Fruit fly (Drosophila melanogaster) whole organism, embryonic: Measurements from ENCODE around the gene CG7179.

Source experiments
- BEAF-32 ChIP-seq: fragments of 200-800 bp; sonication (Bioruptor generic); optimal IDR thresholded peaks from 3 replicates; lab custom pipeline; 2017; ENCODE audit warnings: missing biosample characterization, missing genetic modification characterization, mild to moderate bottlenecking, moderate library complexity, missing genetic modification reagents
- Bgb ChIP-seq: fragments of 200-800 bp; sonication (Bioruptor generic); IDR thresholded peaks from 2 replicates; pipeline ENCODE4 v1.3.6; 2022; ENCODE audit warnings: missing biosample characterization, missing genetic modification characterization; ENCODE audit not compliant: partially characterized antibody
- CG11398 ChIP-seq: fragments of 200-800 bp; sonication (Bioruptor generic); optimal IDR thresholded peaks from 2 replicates; lab custom pipeline; 2016; ENCODE audit warnings: missing biosample characterization, missing genetic modification characterization
- CG12299 ChIP-seq: fragments of 200-800 bp; sonication (Bioruptor generic); optimal IDR thresholded peaks from 2 replicates; lab custom pipeline; 2018; ENCODE audit warnings: missing biosample characterization, mild to moderate bottlenecking, missing genetic modification characterization
- CG12659 ChIP-seq: fragments of 200-800 bp; sonication (Bioruptor generic); optimal IDR thresholded peaks from 3 replicates; lab custom pipeline; 2017; ENCODE audit warnings: mild to moderate bottlenecking, missing biosample characterization, missing genetic modification reagents, missing genetic modification characterization
- CG13287 ChIP-seq: fragments of 200-800 bp; sonication (Bioruptor generic); IDR thresholded peaks from 2 replicates; pipeline ENCODE4 v1.3.6; 2022; ENCODE audit warnings: missing biosample characterization, missing genetic modification characterization; ENCODE audit not compliant: partially characterized antibody
- CG13424 ChIP-seq: fragments of 200-800 bp; sonication (Bioruptor generic); optimal IDR thresholded peaks from 2 replicates; lab custom pipeline; 2019; ENCODE audit warnings: missing biosample characterization, mild to moderate bottlenecking, missing genetic modification characterization, moderate library complexity
- CG14860 ChIP-seq: fragments of 200-800 bp; sonication (Bioruptor generic); IDR thresholded peaks from 3 replicates; pipeline ENCODE4 v1.3.6; 2022; ENCODE audit warnings: missing biosample characterization, missing genetic modification characterization; ENCODE audit not compliant: partially characterized antibody
- CG1603 ChIP-seq: fragments of 200-800 bp; sonication (Bioruptor generic); optimal IDR thresholded peaks from 2 replicates; lab custom pipeline; 2019; ENCODE audit warnings: missing biosample characterization, mild to moderate bottlenecking, missing genetic modification characterization, moderate library complexity
- CG16813 ChIP-seq: fragments of 200-800 bp; sonication (Bioruptor generic); IDR thresholded peaks from 3 replicates; pipeline ENCODE4 v1.3.6; 2022; ENCODE audit warnings: missing biosample characterization, missing genetic modification characterization; ENCODE audit not compliant: partially characterized antibody
- CG17359 ChIP-seq: fragments of 200-800 bp; sonication (Bioruptor generic); optimal IDR thresholded peaks from 3 replicates; lab custom pipeline; 2018; ENCODE audit warnings: missing biosample characterization, mild to moderate bottlenecking, missing genetic modification characterization, moderate library complexity
- CG17385 ChIP-seq: fragments of 200-800 bp; sonication (Bioruptor generic); optimal IDR thresholded peaks from 3 replicates; lab custom pipeline; 2018; ENCODE audit warnings: missing biosample characterization, mild to moderate bottlenecking, missing genetic modification characterization
- CG17568 ChIP-seq: fragments of 200-800 bp; sonication (Bioruptor generic); optimal IDR thresholded peaks from 2 replicates; lab custom pipeline; 2018; ENCODE audit warnings: missing biosample characterization, mild to moderate bottlenecking, missing genetic modification characterization, moderate library complexity
- CG31441 ChIP-seq: fragments of 200-800 bp; sonication (Bioruptor generic); IDR thresholded peaks from 2 replicates; pipeline ENCODE4 v1.3.6; 2022; ENCODE audit warnings: missing biosample characterization, missing genetic modification characterization
- CG3995 ChIP-seq: fragments of 200-800 bp; sonication (Bioruptor generic); optimal IDR thresholded peaks from 3 replicates; lab custom pipeline; 2016; ENCODE audit warnings: missing biosample characterization, missing genetic modification characterization
- CG7745 ChIP-seq: fragments of 200-800 bp; sonication (Bioruptor generic); optimal IDR thresholded peaks from 2 replicates; lab custom pipeline; 2018; ENCODE audit warnings: missing biosample characterization, mild to moderate bottlenecking, missing genetic modification characterization, moderate library complexity
- CG7928 ChIP-seq: fragments of 200-800 bp; sonication (Bioruptor generic); optimal IDR thresholded peaks from 2 replicates; lab custom pipeline; 2017; ENCODE audit warnings: missing biosample characterization, mild to moderate bottlenecking, missing genetic modification characterization
- CG7963 ChIP-seq: fragments of 200-800 bp; sonication (Bioruptor generic); IDR thresholded peaks from 3 replicates; pipeline ENCODE4 v1.3.6; 2022; ENCODE audit warnings: missing biosample characterization, missing genetic modification characterization; ENCODE audit not compliant: partially characterized antibody
- CG7987 ChIP-seq: fragments of 200-800 bp; sonication (Bioruptor generic); optimal IDR thresholded peaks from 2 replicates; lab custom pipeline; 2018; ENCODE audit warnings: missing biosample characterization, mild to moderate bottlenecking, missing genetic modification characterization, moderate library complexity
- CG8388 ChIP-seq: fragments of 200-800 bp; sonication (Bioruptor generic); optimal IDR thresholded peaks from 2 replicates; lab custom pipeline; 2019; ENCODE audit warnings: missing biosample characterization, mild to moderate bottlenecking, missing genetic modification characterization, moderate library complexity
- CG9932 ChIP-seq: fragments of 200-800 bp; sonication (Bioruptor generic); IDR thresholded peaks from 2 replicates; pipeline ENCODE4 v1.3.6; 2022; ENCODE audit warnings: missing biosample characterization, missing genetic modification characterization
- Dek ChIP-seq: fragments of 200-800 bp; sonication (Bioruptor generic); optimal IDR thresholded peaks from 3 replicates; lab custom pipeline; 2019; ENCODE audit warnings: missing biosample characterization, mild to moderate bottlenecking, missing genetic modification characterization, moderate library complexity
- Dll ChIP-seq: fragments of 200-800 bp; sonication (Bioruptor generic); IDR thresholded peaks from 4 replicates; pipeline ENCODE4 v1.3.6; 2022; ENCODE audit warnings: missing biosample characterization, missing genetic modification characterization; ENCODE audit not compliant: partially characterized antibody
- Doc3 ChIP-seq: fragments of 200-800 bp; sonication (Bioruptor generic); IDR thresholded peaks from 3 replicates; pipeline ENCODE4 v1.3.6; 2022; ENCODE audit warnings: missing biosample characterization, missing genetic modification characterization; ENCODE audit not compliant: partially characterized antibody
- Ets97D ChIP-seq: fragments of 200-800 bp; sonication (Bioruptor generic); optimal IDR thresholded peaks from 3 replicates; lab custom pipeline; 2016; ENCODE audit warnings: missing biosample characterization, missing genetic modification characterization
- Fer2 ChIP-seq: fragments of 200-800 bp; sonication (Bioruptor generic); optimal IDR thresholded peaks from 2 replicates; lab custom pipeline; 2018; ENCODE audit warnings: missing biosample characterization, mild to moderate bottlenecking, missing genetic modification characterization, moderate library complexity
- HLHmδ ChIP-seq: fragments of 200-800 bp; sonication (Bioruptor generic); optimal IDR thresholded peaks from 2 replicates; lab custom pipeline; 2018; ENCODE audit warnings: missing biosample characterization, mild to moderate bottlenecking, missing genetic modification characterization, moderate library complexity
- MESR4 ChIP-seq: fragments of 200-800 bp; sonication (Bioruptor generic); optimal IDR thresholded peaks from 2 replicates; lab custom pipeline; 2018; ENCODE audit warnings: missing biosample characterization, mild to moderate bottlenecking, missing genetic modification characterization, moderate library complexity
- Meics ChIP-seq: fragments of 200-800 bp; sonication (Bioruptor generic); optimal IDR thresholded peaks from 2 replicates; lab custom pipeline; 2017; ENCODE audit warnings: missing biosample characterization, mild to moderate bottlenecking, missing genetic modification characterization
- NFAT ChIP-seq: fragments of 200-800 bp; sonication (Bioruptor generic); IDR thresholded peaks from 2 replicates; pipeline ENCODE4 v1.3.6; 2022; ENCODE audit warnings: missing biosample characterization, missing genetic modification characterization
- Neu2 ChIP-seq: fragments of 200-800 bp; sonication (Bioruptor generic); optimal IDR thresholded peaks from 3 replicates; lab custom pipeline; 2016; ENCODE audit warnings: missing biosample characterization, missing genetic modification characterization, borderline replicate concordance
- Nf-YB ChIP-seq: fragments of 200-800 bp; sonication (Bioruptor generic); optimal IDR thresholded peaks from 3 replicates; lab custom pipeline; 2019; ENCODE audit warnings: missing biosample characterization, mild to moderate bottlenecking, missing genetic modification characterization, moderate library complexity
- Opbp ChIP-seq: fragments of 200-800 bp; sonication (Bioruptor generic); IDR thresholded peaks from 3 replicates; pipeline ENCODE4 v1.3.6; 2022; ENCODE audit warnings: missing biosample characterization, missing genetic modification characterization; ENCODE audit not compliant: partially characterized antibody
- Scr ChIP-seq: fragments of 200-800 bp; sonication (Bioruptor generic); IDR thresholded peaks from 2 replicates; pipeline ENCODE4 v1.3.6; 2022; ENCODE audit warnings: missing biosample characterization, missing genetic modification characterization; ENCODE audit not compliant: partially characterized antibody
- amos ChIP-seq: fragments of 200-800 bp; sonication (Bioruptor generic); IDR thresholded peaks from 2 replicates; pipeline ENCODE4 v1.3.6; 2022; ENCODE audit warnings: missing biosample characterization, missing genetic modification characterization; ENCODE audit not compliant: partially characterized antibody
- bbx ChIP-seq: fragments of 200-800 bp; sonication (Bioruptor generic); IDR thresholded peaks from 2 replicates; pipeline ENCODE4 v1.3.6; 2022; ENCODE audit warnings: missing biosample characterization, missing genetic modification characterization; ENCODE audit not compliant: partially characterized antibody
- chinmo ChIP-seq: fragments of 200-800 bp; sonication (Bioruptor generic); IDR thresholded peaks from 4 replicates; pipeline ENCODE4 v1.3.6; 2022; ENCODE audit warnings: missing biosample characterization, missing genetic modification characterization; ENCODE audit not compliant: partially characterized antibody
- ind ChIP-seq: fragments of 200-800 bp; sonication (Bioruptor generic); optimal IDR thresholded peaks from 3 replicates; lab custom pipeline; 2016; ENCODE audit warnings: missing biosample characterization, missing genetic modification characterization
- knrl ChIP-seq: fragments of 200-800 bp; sonication (Bioruptor generic); IDR thresholded peaks from 3 replicates; pipeline ENCODE4 v1.3.6; 2022; ENCODE audit warnings: missing biosample characterization, missing genetic modification characterization; ENCODE audit not compliant: partially characterized antibody
- mld ChIP-seq: fragments of 200-800 bp; sonication (Bioruptor generic); IDR thresholded peaks from 3 replicates; pipeline ENCODE4 v1.3.6; 2022; ENCODE audit warnings: missing biosample characterization, missing genetic modification characterization; ENCODE audit not compliant: partially characterized antibody
- row ChIP-seq: fragments of 200-800 bp; sonication (Bioruptor generic); IDR thresholded peaks from 3 replicates; pipeline ENCODE4 v1.3.6; 2022; ENCODE audit warnings: missing biosample characterization, missing genetic modification characterization
- scrt ChIP-seq: fragments of 200-800 bp; sonication (Bioruptor generic); optimal IDR thresholded peaks from 2 replicates; lab custom pipeline; 2018; ENCODE audit warnings: missing biosample characterization, mild to moderate bottlenecking, missing genetic modification characterization, moderate library complexity
- sens ChIP-seq: fragments of 200-800 bp; sonication (Bioruptor generic); peaks from one replicate; lab custom pipeline; 2016; ENCODE audit warnings: missing biosample characterization, missing genetic modification characterization
- sima ChIP-seq: fragments of 200-800 bp; sonication (Bioruptor generic); optimal IDR thresholded peaks from 2 replicates; lab custom pipeline; 2016; ENCODE audit warnings: missing biosample characterization, missing genetic modification characterization
- so ChIP-seq: fragments of 200-800 bp; sonication (Bioruptor generic); IDR thresholded peaks from 3 replicates; pipeline ENCODE4 v1.3.6; 2022; ENCODE audit warnings: missing biosample characterization, missing genetic modification characterization
- stc ChIP-seq: fragments of 200-800 bp; sonication (Bioruptor generic); IDR thresholded peaks from 2 replicates; pipeline ENCODE4 v1.3.6; 2022; ENCODE audit warnings: missing biosample characterization, missing genetic modification characterization
- vvl ChIP-seq: fragments of 200-800 bp; sonication (Bioruptor generic); IDR thresholded peaks from 2 replicates; pipeline ENCODE4 v1.3.6; 2022; ENCODE audit warnings: missing biosample characterization, missing genetic modification characterization

CG7179 gene

dm6 chr2L:7810519-7810918, 32.7 kb upstream of the CG7179 start, which contains the start of gene Cdc14 (continued):
- TF ChIP-seq knrl (GFP tag; lab: Robert Waterston, UW) (peak; percentile 55; the same call in 2 of the 3 replicates), CG1603 (tag; lab: Kevin White, UChicago) (peak; percentile 38), chinmo (GFP tag; lab: Robert Waterston, UW) (peak; percentile 77; the same call in 2 of the 4 replicates), CG17385 (GFP tag; lab: Kevin White, UChicago) (peak; percentile 25), CG7987 (GFP tag; lab: Kevin White, UChicago) (peak; percentile 46), CG31441 (GFP tag; lab: Robert Waterston, UW) (peak; percentile 29; the same call in 1 of the 2 replicates), CG7928 (GFP tag; lab: Kevin White, UChicago) (peak; percentile 92), sens (GFP tag; lab: Kevin White, UChicago) (peak; percentile 61), Opbp (GFP tag; lab: Robert Waterston, UW) (peak; percentile 59), bbx (GFP tag; lab: Robert Waterston, UW) (peak; percentile 55; the same call in 1 of the 2 replicates), Dek (tag; lab: Kevin White, UChicago) (no peak), CG17568 (GFP tag; lab: Kevin White, UChicago) (peak; percentile 45), NFAT (GFP tag; lab: Robert Waterston, UW) (peak; percentile 24; the same call in 1 of the 2 replicates), scrt (GFP tag; lab: Kevin White, UChicago) (peak; percentile 30), Dll (GFP tag; lab: Robert Waterston, UW) (peak; percentile 43; the same call in 1 of the 4 replicates), Scr (GFP tag; lab: Robert Waterston, UW) (peak; percentile 45), Fer2 (tag; lab: Kevin White, UChicago) (no peak), row (GFP tag; lab: Robert Waterston, UW) (0 out of 3 replicates have a peak, but pooled peaks have one; percentile 30), Bgb (peak; percentile 55; the same call in 1 of the 2 replicates), CG16813 (GFP tag; lab: Robert Waterston, UW) (peak; percentile 53; the same call in 2 of the 3 replicates), Neu2 (GFP tag; lab: Kevin White, UChicago) (no peak), CG17359 (peak; percentile 8), CG13424 (no peak), so (GFP tag; lab: Robert Waterston, UW) (peak; percentile 59; the same call in 2 of the 3 replicates), stc (GFP tag; lab: Robert Waterston, UW) (peak; percentile 46; the same call in 1 of the 2 replicates), Ets97D (no peak), sima (GFP tag; lab: Kevin White, UChicago) (no peak), CG13287 (peak; percentile 67), ind (GFP tag; lab: Kevin White, UChicago) (no peak), Nf-YB (GFP tag; lab: Kevin White, UChicago) (no peak), CG9932 (GFP tag; lab: Robert Waterston, UW) (peak; percentile 35; the same call in 1 of the 2 replicates), amos (GFP tag; lab: Robert Waterston, UW) (peak; percentile 74; the same call in 1 of the 2 replicates), CG12299 (tag; lab: Kevin White, UChicago) (no peak), CG7745 (tag; lab: Kevin White, UChicago) (no peak), Meics (peak; percentile 32), CG11398 (GFP tag; lab: Kevin White, UChicago) (no peak), MESR4 (GFP tag; lab: Kevin White, UChicago) (peak; percentile 49), CG7963 (GFP tag; lab: Robert Waterston, UW) (peak; percentile 42; the same call in 2 of the 3 replicates), CG3995 (GFP tag; lab: Kevin White, UChicago) (peak; percentile 19), mld (GFP tag; lab: Robert Waterston, UW) (no peak), HLHmδ (GFP tag; lab: Kevin White, UChicago) (peak; percentile 14), vvl (GFP tag; lab: Robert Waterston, UW) (0 out of 2 replicates have a peak, but pooled peaks have one; percentile 7), BEAF-32 (GFP tag; lab: Kevin White, UChicago) (peak; percentile 69), CG14860 (peak; percentile 38; the same call in 1 of the 3 replicates), CG8388 (GFP tag; lab: Kevin White, UChicago) (no peak), CG12659 (GFP tag; lab: Kevin White, UChicago) (peak; percentile 3), Doc3 (GFP tag; lab: Robert Waterston, UW) (peak; percentile 31; the same call in 1 of the 3 replicates)
